Worm (Caenorhabditis elegans) whole organism, L3 larva: ENCODE results near the gene F26F2.4.

Experiments
- R02D3.7 ChIP-seq: fragments of 150-350 bp; optimal IDR thresholded peaks from 2 replicates; lab custom pipeline; 2014; ENCODE audit warnings: missing biosample characterization, missing genetic modification characterization
- lin-39 ChIP-seq: fragments of 150-350 bp; optimal IDR thresholded peaks from 2 replicates; lab custom pipeline; 2018; ENCODE audit warnings: missing biosample characterization, missing genetic modification reagents, missing genetic modification characterization
- nhr-12 ChIP-seq: fragments of 150-350 bp; optimal IDR thresholded peaks from 2 replicates; lab custom pipeline; 2014; ENCODE audit warnings: missing biosample characterization, missing genetic modification characterization
- nhr-28 ChIP-seq: fragments of 150-350 bp; optimal IDR thresholded peaks from 2 replicates; lab custom pipeline; 2014; ENCODE audit warnings: missing biosample characterization, missing genetic modification characterization
- snpc-4 ChIP-seq: fragments of 150-350 bp; optimal IDR thresholded peaks from 2 replicates; lab custom pipeline; 2014; ENCODE audit warnings: missing biosample characterization, missing genetic modification characterization

- no peak for TF ChIP-seq nhr-12 (tag; lab: Kevin White, UChicago)
- TF ChIP-seq lin-39 (tag; lab: Kevin White, UChicago) = peak; percentile 27
- TF ChIP-seq snpc-4 (tag; lab: Kevin White, UChicago) = peak; percentile 90
- TF ChIP-seq R02D3.7 (tag; lab: Kevin White, UChicago) = peak; percentile 50
- no peak for TF ChIP-seq nhr-28 (tag; lab: Kevin White, UChicago)
Observed at ce11 chrV:20580511-20581040, 11.5 kb downstream of the F26F2.4 start, which contains the start of gene F26F2.7.
